Fruit fly (Drosophila melanogaster): ENCODE results near the gene ome.
A peak's percentile ranks its signal among the peaks of the same experiment; 100 is the strongest.

The ome gene

DNA sequence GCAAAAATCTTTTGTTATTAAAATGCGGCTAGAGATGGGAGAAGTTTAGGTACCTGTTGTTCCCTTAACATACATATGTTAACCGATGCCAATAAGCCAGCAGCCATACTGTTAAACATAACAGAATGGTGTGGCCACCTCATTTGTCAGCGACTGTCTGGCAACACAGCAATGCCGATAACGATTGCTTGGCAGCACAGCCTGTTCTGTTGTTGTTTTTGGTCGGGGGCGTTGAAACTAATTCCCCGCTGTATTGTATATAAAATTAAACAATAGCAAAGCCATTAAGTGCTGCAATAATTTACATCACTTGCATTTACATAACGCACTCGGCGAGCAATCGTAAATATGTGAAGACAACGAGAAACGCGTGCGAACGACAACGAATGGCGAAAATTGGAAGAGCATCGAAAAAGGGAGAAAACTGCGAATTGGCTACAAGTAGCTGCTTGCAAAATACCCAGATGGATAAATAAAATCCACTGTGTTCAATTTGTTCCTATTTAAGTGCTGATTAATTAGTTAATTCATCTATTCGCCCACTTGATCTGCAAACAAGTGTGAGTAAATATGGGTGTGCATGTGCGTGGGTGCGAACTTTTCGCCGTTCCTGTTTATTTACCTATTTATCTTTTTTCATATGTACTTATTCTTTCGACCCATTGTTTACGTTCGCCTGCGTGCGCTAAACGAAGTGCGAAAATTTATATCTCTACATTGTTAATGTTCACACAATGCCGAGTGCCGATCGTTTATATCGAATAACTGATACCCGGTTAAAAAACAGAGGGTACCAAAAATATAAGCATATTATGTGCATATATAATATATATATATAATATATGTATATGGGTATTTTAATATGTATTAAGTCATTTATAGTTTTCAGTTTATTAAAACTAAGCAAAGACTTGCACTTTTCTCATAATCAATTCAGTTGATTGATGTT, 89.5 kb downstream of the ome start, which contains the start of the genes Tsen34 and Mgat4a (continued):
- no peak for TF ChIP-seq Hey (tag; optimal IDR thresholded peaks at IDR 0.05)
- peak; percentile 42 for TF ChIP-seq CG10267 (tag; optimal IDR thresholded peaks at IDR 0.05)
- no peak for TF ChIP-seq Vsx1 (GFP tag; optimal IDR thresholded peaks at IDR 0.05)
- peak; percentile 3 for TF ChIP-seq Dip3 (GFP tag; optimal IDR thresholded peaks at IDR 0.05)
- TF ChIP-seq Ptx1 (GFP tag; IDR thresholded peaks at IDR 0.05) = no peak
- no peak for TF ChIP-seq crol (GFP tag; IDR thresholded peaks at IDR 0.05)
- no peak for TF ChIP-seq salm (tag; optimal IDR thresholded peaks at IDR 0.05)
- no peak; the same call in 1 of the 2 replicates for TF ChIP-seq E2f1 (GFP tag; IDR thresholded peaks at IDR 0.05)
- TF ChIP-seq NfI (GFP tag; optimal IDR thresholded peaks at IDR 0.05) = no peak
- peak; percentile 41; the same call in 1 of the 3 replicates for TF ChIP-seq dysf (GFP tag; IDR thresholded peaks at IDR 0.05)
- TF ChIP-seq Gsc (GFP tag; IDR thresholded peaks at IDR 0.05) = no peak
- TF ChIP-seq CG18476 (GFP tag; optimal IDR thresholded peaks at IDR 0.05) = peak; percentile 15
- TF ChIP-seq Spps (tag; optimal IDR thresholded peaks at IDR 0.05) = no peak
- TF ChIP-seq ssp (GFP tag; IDR thresholded peaks at IDR 0.05) = no peak; the same call in 1 of the 2 replicates
- peak; percentile 51 for TF ChIP-seq pfk (GFP tag; optimal IDR thresholded peaks at IDR 0.05)
- TF ChIP-seq CG9797 (GFP tag; optimal IDR thresholded peaks at IDR 0.05) = peak; percentile 50
- peak; percentile 35; the same call in 1 of the 2 replicates for TF ChIP-seq CG10321 (GFP tag; IDR thresholded peaks at IDR 0.05)
- peak; percentile 66 for TF ChIP-seq unc-4 (GFP tag; IDR thresholded peaks at IDR 0.05; ENCODE audit: partially characterized antibody)
- TF ChIP-seq slou (GFP tag; optimal IDR thresholded peaks at IDR 0.05) = peak; percentile 49
- peak; percentile 46 for TF ChIP-seq Dad (GFP tag; optimal IDR thresholded peaks at IDR 0.05)
- TF ChIP-seq hb (GFP tag; IDR thresholded peaks at IDR 0.05; ENCODE audit: partially characterized antibody) = no peak
- TF ChIP-seq Dek (tag; optimal IDR thresholded peaks at IDR 0.05) = peak; percentile 2
- no peak for TF ChIP-seq CG17568 (GFP tag; optimal IDR thresholded peaks at IDR 0.05)
- TF ChIP-seq CG14014 (GFP tag; IDR thresholded peaks at IDR 0.05) = peak; percentile 79
- peak; percentile 14; the same call in 1 of the 2 replicates for TF ChIP-seq seq (GFP tag; IDR thresholded peaks at IDR 0.05)
- TF ChIP-seq CG1792 (GFP tag; optimal IDR thresholded peaks at IDR 0.05) = peak; percentile 58
- peak; percentile 49 for TF ChIP-seq mam (GFP tag; optimal IDR thresholded peaks at IDR 0.05)
- peak; percentile 57 for TF ChIP-seq CG1647 (GFP tag; optimal IDR thresholded peaks at IDR 0.05)
- no peak for TF ChIP-seq pb (GFP tag; optimal IDR thresholded peaks at IDR 0.05)
- TF ChIP-seq oc (tag; optimal IDR thresholded peaks at IDR 0.05) = peak; percentile 20
- peak; percentile 44; the same call in 1 of the 3 replicates for TF ChIP-seq row (GFP tag; IDR thresholded peaks at IDR 0.05)
- TF ChIP-seq ttk (GFP tag; IDR thresholded peaks at IDR 0.05) = no peak
- TF ChIP-seq CHES-1-like (GFP tag; optimal IDR thresholded peaks at IDR 0.05) = no peak
- TF ChIP-seq CG10147 (GFP tag; optimal IDR thresholded peaks at IDR 0.05) = no peak
- no peak for TF ChIP-seq br (optimal IDR thresholded peaks at IDR 0.05)
- TF ChIP-seq Fer1 (GFP tag; optimal IDR thresholded peaks at IDR 0.05) = peak; percentile 69
- peak; percentile 14; the same call in 1 of the 2 replicates for TF ChIP-seq chm (GFP tag; IDR thresholded peaks at IDR 0.05)
- no peak for TF ChIP-seq nmo (GFP tag; optimal IDR thresholded peaks at IDR 0.05)
- TF ChIP-seq chn (GFP tag; optimal IDR thresholded peaks at IDR 0.05) = no peak
- TF ChIP-seq NFAT (GFP tag; IDR thresholded peaks at IDR 0.05) = peak; percentile 65
- TF ChIP-seq p53 (GFP tag; optimal IDR thresholded peaks at IDR 0.05) = no peak
- TF ChIP-seq CG13287 (GFP tag; IDR thresholded peaks at IDR 0.05; ENCODE audit: partially characterized antibody) = peak; percentile 68
- no peak for TF ChIP-seq sug (tag; optimal IDR thresholded peaks at IDR 0.05)
- no peak for TF ChIP-seq crc (GFP tag; optimal IDR thresholded peaks at IDR 0.05)
- TF ChIP-seq CG10274 (GFP tag; optimal IDR thresholded peaks at IDR 0.05) = no peak
- TF ChIP-seq jigr1 (GFP tag; IDR thresholded peaks at IDR 0.05) = no peak
- peak; percentile 31 for TF ChIP-seq CG17186 (GFP tag; optimal IDR thresholded peaks at IDR 0.05)
- TF ChIP-seq en (GFP tag; optimal IDR thresholded peaks at IDR 0.05) = no peak
- TF ChIP-seq CG12299 (tag; optimal IDR thresholded peaks at IDR 0.05) = no peak

Measured in whole organism, embryonic.